Worm (Caenorhabditis elegans): ENCODE results near the gene srt-32.

DNA sequence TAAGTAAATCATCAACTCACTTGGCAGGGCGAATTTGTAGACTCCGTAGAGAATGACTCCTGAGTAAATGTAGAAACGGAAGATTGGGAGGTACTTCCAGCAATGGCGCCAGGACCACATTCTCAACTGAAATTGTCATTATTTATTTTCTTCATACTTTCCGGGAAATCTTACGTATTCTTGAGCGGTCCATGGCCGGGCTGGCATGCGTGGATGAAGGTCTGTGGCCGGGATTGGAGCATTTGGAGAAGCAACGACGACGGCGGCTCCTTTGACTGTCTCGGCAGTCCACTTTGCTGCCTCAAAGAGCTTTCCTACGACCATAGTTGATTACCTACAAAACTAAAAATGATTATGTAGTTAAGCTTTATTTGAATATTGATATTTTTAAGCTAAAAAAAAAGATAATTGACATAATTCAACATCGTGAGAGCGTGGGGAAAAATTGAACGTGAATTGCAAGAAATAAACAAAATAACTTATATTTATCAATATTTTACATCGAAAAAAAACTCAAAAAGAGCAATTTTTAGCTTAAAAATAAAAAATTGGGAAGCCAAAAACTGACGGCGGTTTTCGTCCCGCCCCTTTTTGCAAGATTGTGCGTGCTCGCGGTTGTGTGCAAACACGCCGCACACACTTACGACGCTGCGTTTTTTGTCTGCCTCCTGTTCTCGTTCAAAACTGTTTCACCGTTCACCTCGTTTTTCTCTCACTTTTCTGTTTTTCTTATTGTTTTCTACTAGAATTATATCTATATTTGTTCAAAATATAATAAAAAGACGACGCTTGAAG lies 35.4 kb upstream of the srt-32 start, which contains the start of gene ril-1:
- TF ChIP-seq cog-1 (tag; optimal IDR thresholded peaks at IDR 0.05) = no peak
- 0 out of 2 replicates have a peak, but pooled peaks have one; percentile 16 for TF ChIP-seq tab-1 (GFP tag; IDR thresholded peaks at IDR 0.05)
- TF ChIP-seq ref-1 (GFP tag; conservative IDR thresholded peaks at IDR 0.05) = no peak
- peak; percentile 65 for TF ChIP-seq ztf-23 (GFP tag; IDR thresholded peaks at IDR 0.05)
- no peak for TF ChIP-seq klf-2 (GFP tag; conservative IDR thresholded peaks at IDR 0.05)
- no peak for TF ChIP-seq ztf-29 (GFP tag; IDR thresholded peaks at IDR 0.05)
- TF ChIP-seq flt-1 (GFP tag; IDR thresholded peaks at IDR 0.05) = no peak

Measured in whole organism, midembryonic.